Worm (Caenorhabditis elegans) whole organism, young adult: ENCODE measurements around the gene cutl-11.

ENCODE experiments used
- F52B5.7 ChIP-seq: sonication (generic microtip); optimal IDR thresholded peaks from 2 replicates; lab custom pipeline; 2016; ENCODE audit warnings: mild to moderate bottlenecking, missing genetic modification characterization, missing compliant biosample characterization
- Y79H2A.3 ChIP-seq: fragments of 200-800 bp; sonication (Bioruptor generic); conservative IDR thresholded peaks from 2 replicates; pipeline ENCODE4 v1.3.6; 2022; ENCODE audit warnings: missing genetic modification reagents, missing genetic modification characterization, missing compliant biosample characterization
- ama-1 ChIP-seq, 3 experiments: fragments of 150-350 bp in 1 of 3; sonication (generic microtip) in 2 of 3; optimal IDR thresholded peaks; 2 replicates each; lab custom pipeline; 2014 to 2018; ENCODE audit warnings: missing biosample characterization in 2 of 3, missing genetic modification characterization in 2 of 3, missing genetic modification reagents in 2 of 3
- ceh-40 ChIP-seq: fragments of 200-800 bp; sonication (Bioruptor generic); IDR thresholded peaks from 2 replicates; pipeline ENCODE4 v1.3.6; 2022; ENCODE audit warnings: missing genetic modification characterization, missing compliant biosample characterization
- efl-1 ChIP-seq: fragments of 150-350 bp; optimal IDR thresholded peaks from 2 replicates; lab custom pipeline; 2014; ENCODE audit warnings: missing biosample characterization, missing genetic modification reagents, missing genetic modification characterization
- let-526 ChIP-seq: fragments of 200-800 bp; sonication (Bioruptor generic); IDR thresholded peaks from 2 replicates; pipeline ENCODE4 v1.3.6; 2022; ENCODE audit warnings: missing genetic modification reagents, missing genetic modification characterization, missing compliant biosample characterization
- unc-130 ChIP-seq: sonication (generic microtip); optimal IDR thresholded peaks from 2 replicates; lab custom pipeline; 2016; ENCODE audit warnings: missing genetic modification reagents, missing genetic modification characterization, missing compliant biosample characterization

- no peak for TF ChIP-seq Y79H2A.3 (GFP tag; lab: Robert Waterston, UW)
- TF ChIP-seq let-526 (GFP tag; lab: Robert Waterston, UW): no peak
- no peak for TF ChIP-seq efl-1 (GFP tag; lab: Kevin White, UChicago)
- TF ChIP-seq unc-130 (GFP tag; lab: Kevin White, UChicago): no peak
- TF ChIP-seq ceh-40: no peak
- no peak for TF ChIP-seq ama-1 (optimal IDR thresholded peaks at IDR 0.05; lab: Kevin White, UChicago)
- TF ChIP-seq ama-1 (GFP tag; optimal IDR thresholded peaks at IDR 0.05; lab: Kevin White, UChicago): no peak
- TF ChIP-seq F52B5.7 (tag; lab: Kevin White, UChicago): no peak
Observed at ce11 chrX:11658331-11658730, 7.7 kb upstream of the cutl-11 start, which contains the start of gene T04F8.3.
